Worm (Caenorhabditis elegans): ENCODE results near the gene gkow-1.

Gene gkow-1

DNA sequence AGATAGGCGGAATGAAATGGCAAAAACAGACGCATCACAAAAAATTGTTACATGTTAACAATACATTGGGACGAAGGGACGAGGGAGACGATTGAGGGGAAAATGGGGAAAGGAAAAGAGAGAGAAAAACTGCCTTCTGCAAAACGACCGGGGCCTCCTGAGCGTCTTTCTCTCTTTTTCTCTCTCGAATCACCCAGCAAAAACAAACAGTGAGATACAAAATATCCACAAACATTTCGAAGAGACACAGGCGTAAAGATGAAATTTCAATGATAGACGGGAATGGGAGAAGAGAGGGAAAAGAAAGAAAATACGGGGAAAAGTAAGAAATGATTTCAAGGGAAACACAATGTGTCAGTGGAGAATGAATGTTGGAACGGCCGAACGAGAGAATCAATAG lies 12.0 kb upstream of the gkow-1 start (continued):
- no peak for TF ChIP-seq dmd-4 (tag; optimal IDR thresholded peaks at IDR 0.05)
- peak; percentile 12 for TF ChIP-seq zag-1 (tag; optimal IDR thresholded peaks at IDR 0.05)
- TF ChIP-seq unc-39 (tag; optimal IDR thresholded peaks at IDR 0.05), result no peak
- TF ChIP-seq nhr-25 (tag; optimal IDR thresholded peaks at IDR 0.05), result peak; percentile 52
- peak; percentile 71 for TF ChIP-seq unc-55 (GFP tag; optimal IDR thresholded peaks at IDR 0.05)
- no peak for TF ChIP-seq skn-1 (tag; optimal IDR thresholded peaks at IDR 0.05)
- no peak for TF ChIP-seq nhr-10 (tag; optimal IDR thresholded peaks at IDR 0.05)
- no peak for TF ChIP-seq elt-1 (tag; optimal IDR thresholded peaks at IDR 0.05)
- TF ChIP-seq ztf-11 (tag; optimal IDR thresholded peaks at IDR 0.05), result no peak
- TF ChIP-seq blmp-1 (tag; optimal IDR thresholded peaks at IDR 0.05; ENCODE audit: insufficient read depth), result peak; percentile 45
- peak; percentile 33 for TF ChIP-seq lin-13 (GFP tag; optimal IDR thresholded peaks at IDR 0.05)
- TF ChIP-seq elt-3 (tag; optimal IDR thresholded peaks at IDR 0.05), result no peak
- TF ChIP-seq nhr-12 (tag; optimal IDR thresholded peaks at IDR 0.05), result no peak
- no peak for TF ChIP-seq gmeb-1 (tag; optimal IDR thresholded peaks at IDR 0.05)
- no peak for TF ChIP-seq nhr-237 (tag; optimal IDR thresholded peaks at IDR 0.05)
- TF ChIP-seq aly-2 (tag; optimal IDR thresholded peaks at IDR 0.05), result no peak
- peak; percentile 61 for TF ChIP-seq sma-9 (GFP tag; optimal IDR thresholded peaks at IDR 0.05)
- TF ChIP-seq sma-9 (tag; optimal IDR thresholded peaks at IDR 0.05), result no peak
- TF ChIP-seq mdl-1 (tag; optimal IDR thresholded peaks at IDR 0.05), result no peak

DNA sequence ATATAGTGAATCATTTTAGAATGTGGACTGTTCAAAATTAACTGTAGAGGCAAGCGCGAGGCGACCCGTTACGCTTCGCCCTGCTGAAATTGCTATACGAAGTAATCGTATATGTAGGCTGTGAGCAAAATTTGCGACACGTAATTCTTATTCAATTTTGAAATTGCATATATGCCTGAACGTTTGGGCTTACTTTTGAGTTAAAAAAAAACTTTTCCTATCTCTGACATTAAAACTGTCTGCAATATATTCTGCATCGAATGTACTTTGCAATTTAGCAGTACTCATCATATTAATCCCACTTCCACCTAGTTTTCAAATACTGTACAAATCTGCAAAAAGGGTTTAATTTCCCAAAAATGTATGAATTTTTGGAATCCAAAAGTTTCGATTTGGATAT lies 11.0 kb upstream of the gkow-1 start:
- TF ChIP-seq nhr-10 (tag; optimal IDR thresholded peaks at IDR 0.05), result no peak
- TF ChIP-seq zag-1 (tag; optimal IDR thresholded peaks at IDR 0.05), result no peak
- TF ChIP-seq C34F6.9 (tag; optimal IDR thresholded peaks at IDR 0.05), result no peak
- no peak for TF ChIP-seq blmp-1 (tag; optimal IDR thresholded peaks at IDR 0.05; ENCODE audit: insufficient read depth)
- TF ChIP-seq lin-39 (tag; optimal IDR thresholded peaks at IDR 0.05), result no peak
- TF ChIP-seq Y55F3AM.14 (GFP tag; optimal IDR thresholded peaks at IDR 0.05), result no peak
- no peak for TF ChIP-seq mdl-1 (tag; optimal IDR thresholded peaks at IDR 0.05)
- no peak for TF ChIP-seq crh-2 (tag; optimal IDR thresholded peaks at IDR 0.05)
- no peak for TF ChIP-seq dmd-4 (tag; optimal IDR thresholded peaks at IDR 0.05)
- no peak for TF ChIP-seq ceh-16 (tag; optimal IDR thresholded peaks at IDR 0.05)
- no peak for TF ChIP-seq lsy-2 (tag; optimal IDR thresholded peaks at IDR 0.05)
- no peak for TF ChIP-seq nhr-77 (tag; optimal IDR thresholded peaks at IDR 0.05)
- no peak for TF ChIP-seq F13H6.1 (tag; optimal IDR thresholded peaks at IDR 0.05)
- no peak for TF ChIP-seq aly-2 (tag; optimal IDR thresholded peaks at IDR 0.05)
- TF ChIP-seq lin-11 (tag; optimal IDR thresholded peaks at IDR 0.05), result no peak
- no peak for TF ChIP-seq snpc-4 (tag; optimal IDR thresholded peaks at IDR 0.05)
- no peak for TF ChIP-seq mbf-1 (tag; optimal IDR thresholded peaks at IDR 0.05)

- TF ChIP-seq elt-1 (tag; optimal IDR thresholded peaks at IDR 0.05) (no peak), lin-11 (tag; optimal IDR thresholded peaks at IDR 0.05) (no peak), lin-39 (tag; optimal IDR thresholded peaks at IDR 0.05) (no peak), crh-2 (tag; optimal IDR thresholded peaks at IDR 0.05) (peak; percentile 67)
These were observed 10.4 kb upstream of the gkow-1 start for ce11 chrIV:10347528-10347927.

- TF ChIP-seq blmp-1 (tag; optimal IDR thresholded peaks at IDR 0.05; ENCODE audit: insufficient read depth) (peak; percentile 70), sma-9 (GFP tag; optimal IDR thresholded peaks at IDR 0.05) (no peak), sma-9 (tag; optimal IDR thresholded peaks at IDR 0.05) (no peak), nhr-11 (tag; optimal IDR thresholded peaks at IDR 0.05) (no peak), crh-2 (tag; optimal IDR thresholded peaks at IDR 0.05) (peak; percentile 5), fos-1 (tag; optimal IDR thresholded peaks at IDR 0.05) (peak; percentile 62)
These were observed 7.9 kb upstream of the gkow-1 start, which contains the start of the genes unc-43 and Y43C5B.3 for ce11 chrIV:10349871-10350640. TSS of gene unc-43 (minus strand) at chrIV:10350217. TSS of gene Y43C5B.3 (plus strand) at chrIV:10350590.

DNA sequence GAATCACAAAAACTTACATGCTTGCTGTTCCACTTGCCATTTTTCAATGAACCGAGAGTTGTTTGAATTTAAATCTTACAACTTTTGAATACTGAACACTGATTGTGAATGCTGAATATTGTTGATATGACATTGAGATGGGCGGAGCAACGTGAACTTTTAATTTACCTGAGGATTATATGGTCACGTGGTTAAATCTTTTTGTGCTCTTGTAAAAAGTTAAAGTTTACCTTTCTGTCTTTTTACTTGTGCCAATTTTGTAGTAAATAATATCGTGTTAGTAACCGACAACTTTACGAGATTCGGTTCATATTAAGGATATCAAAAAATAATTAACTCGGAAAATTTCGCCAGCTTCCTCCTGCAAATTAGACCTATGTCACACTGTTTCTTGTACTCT lies 5.7 kb upstream of the gkow-1 start, which contains the start of gene Y43C5B.2:
Y43C5B.2 (minus strand) TSS at position 101 of the 400 bp plus-strand sequence.
- no peak for TF ChIP-seq crh-2 (tag; optimal IDR thresholded peaks at IDR 0.05)
- TF ChIP-seq ceh-16 (tag; optimal IDR thresholded peaks at IDR 0.05), result no peak
- no peak for TF ChIP-seq elt-3 (tag; optimal IDR thresholded peaks at IDR 0.05)
- no peak for TF ChIP-seq mdl-1 (tag; optimal IDR thresholded peaks at IDR 0.05)
- no peak for TF ChIP-seq C34F6.9 (tag; optimal IDR thresholded peaks at IDR 0.05)
- TF ChIP-seq sem-4 (tag; optimal IDR thresholded peaks at IDR 0.05), result no peak
- TF ChIP-seq nhr-11 (tag; optimal IDR thresholded peaks at IDR 0.05), result no peak
- no peak for TF ChIP-seq lin-13 (GFP tag; optimal IDR thresholded peaks at IDR 0.05)
- no peak for TF ChIP-seq peb-1 (tag; optimal IDR thresholded peaks at IDR 0.05)
- no peak for TF ChIP-seq gmeb-1 (tag; optimal IDR thresholded peaks at IDR 0.05)
- TF ChIP-seq R02D3.7 (tag; optimal IDR thresholded peaks at IDR 0.05), result no peak
- TF ChIP-seq fos-1 (tag; optimal IDR thresholded peaks at IDR 0.05), result no peak
- TF ChIP-seq ztf-4 (tag; optimal IDR thresholded peaks at IDR 0.05), result no peak
- no peak for TF ChIP-seq nhr-237 (tag; optimal IDR thresholded peaks at IDR 0.05)
- no peak for TF ChIP-seq lin-39 (tag; optimal IDR thresholded peaks at IDR 0.05)
- TF ChIP-seq ZK546.5 (tag; optimal IDR thresholded peaks at IDR 0.05), result no peak
- TF ChIP-seq unc-39 (tag; optimal IDR thresholded peaks at IDR 0.05), result no peak
- no peak for TF ChIP-seq nhr-10 (tag; optimal IDR thresholded peaks at IDR 0.05)
- TF ChIP-seq ceh-82 (tag; optimal IDR thresholded peaks at IDR 0.05), result no peak

Measured in whole organism, L2 larva.